Fruit fly (Drosophila melanogaster): ENCODE measurements around the gene Culd.

Gene Culd

DNA sequence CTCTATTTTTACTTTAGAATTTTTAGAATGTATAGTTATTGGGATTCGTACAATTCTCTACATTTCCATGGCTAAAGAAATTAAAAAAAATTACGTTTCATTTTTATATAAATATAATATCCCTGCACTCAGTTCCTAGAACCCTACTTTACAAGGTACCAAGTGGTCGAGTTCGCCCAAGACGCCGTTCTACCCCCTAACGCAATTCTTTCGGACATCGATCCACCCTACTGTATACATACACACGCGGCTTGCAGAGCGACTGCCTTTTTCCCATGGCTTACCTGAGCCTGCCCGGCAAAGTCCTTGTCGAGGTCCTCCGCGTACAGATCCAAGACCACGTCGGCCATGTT is 41.3 kb downstream of the Culd start (continued):
- TF ChIP-seq CG12744 (GFP tag; optimal IDR thresholded peaks at IDR 0.05) (no peak), Hey (tag; optimal IDR thresholded peaks at IDR 0.05) (peak; percentile 71), tgo (GFP tag; IDR thresholded peaks at IDR 0.05) (peak; percentile 46; the same call in 2 of the 3 replicates), cwo (GFP tag; optimal IDR thresholded peaks at IDR 0.05) (no peak), sd (tag; optimal IDR thresholded peaks at IDR 0.05) (no peak), az2 (GFP tag; optimal IDR thresholded peaks at IDR 0.05) (peak; percentile 16), Chrac-16 (GFP tag; optimal IDR thresholded peaks at IDR 0.05) (peak; percentile 9), Six4 (GFP tag; optimal IDR thresholded peaks at IDR 0.05) (peak; percentile 0), ci (GFP tag; IDR thresholded peaks at IDR 0.05) (peak; percentile 34; the same call in 2 of the 3 replicates), CG14441 (GFP tag; IDR thresholded peaks at IDR 0.05) (peak; percentile 56; the same call in 1 of the 2 replicates), PHDP (tag; optimal IDR thresholded peaks at IDR 0.05) (peak; percentile 0), kay (GFP tag; optimal IDR thresholded peaks at IDR 0.05) (no peak), dysf (GFP tag; IDR thresholded peaks at IDR 0.05) (no peak; the same call in 2 of the 3 replicates), al (GFP tag; IDR thresholded peaks at IDR 0.05) (0 out of 2 replicates have a peak, but pooled peaks have one; percentile 4), cas (GFP tag; IDR thresholded peaks at IDR 0.05) (peak; percentile 29; the same call in 1 of the 2 replicates), ftz-f1 (GFP tag; optimal IDR thresholded peaks at IDR 0.05) (no peak), run (tag; optimal IDR thresholded peaks at IDR 0.05) (no peak), Spps (tag; optimal IDR thresholded peaks at IDR 0.05) (no peak), Taf1 (GFP tag; IDR thresholded peaks at IDR 0.05) (peak; percentile 47; the same call in 1 of the 2 replicates), Med (GFP tag) (peak; percentile 85), CG10979 (tag; optimal IDR thresholded peaks at IDR 0.05) (no peak), CG14050 (GFP tag; IDR thresholded peaks at IDR 0.05) (no peak; the same call in 2 of the 3 replicates), Fer1 (GFP tag; optimal IDR thresholded peaks at IDR 0.05) (peak; percentile 46), Sox100B (GFP tag; optimal IDR thresholded peaks at IDR 0.05) (no peak), ranshi (GFP tag; IDR thresholded peaks at IDR 0.05) (0 out of 2 replicates have a peak, but pooled peaks have one; percentile 36), CG10366 (GFP tag; IDR thresholded peaks at IDR 0.05) (peak; percentile 15; the same call in 1 of the 2 replicates), CG7745 (tag; optimal IDR thresholded peaks at IDR 0.05) (no peak), CG2120 (GFP tag; optimal IDR thresholded peaks at IDR 0.05) (peak; percentile 53), grau (tag; optimal IDR thresholded peaks at IDR 0.05) (peak; percentile 14), CG15269 (tag; optimal IDR thresholded peaks at IDR 0.05) (peak; percentile 32), NFAT (GFP tag; IDR thresholded peaks at IDR 0.05) (peak; percentile 69), lilli (GFP tag; optimal IDR thresholded peaks at IDR 0.05) (peak; percentile 53)

DNA sequence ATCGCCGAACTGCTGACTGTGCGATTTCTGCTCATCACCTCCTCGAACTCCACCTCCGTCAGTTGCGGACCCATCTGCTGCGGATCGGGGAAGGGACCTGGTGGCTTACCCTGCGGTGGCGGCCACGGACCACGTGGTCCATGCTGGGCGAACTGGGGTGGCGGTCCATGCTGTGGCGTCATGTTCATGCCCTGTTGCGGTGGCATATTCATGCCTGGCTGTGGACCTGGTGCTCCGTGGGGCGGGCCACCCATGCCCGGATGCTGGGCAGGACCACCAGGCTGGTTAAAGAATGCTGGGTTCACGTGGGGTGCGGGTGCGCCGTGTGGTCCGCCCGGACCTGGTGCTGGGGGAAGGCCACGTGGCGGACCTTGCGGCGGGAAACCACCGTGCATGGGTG is 43.8 kb downstream of the Culd start:
- TF ChIP-seq CG8478 (optimal IDR thresholded peaks at IDR 0.05) (no peak), CG6654 (GFP tag; optimal IDR thresholded peaks at IDR 0.05) (no peak), CG2120 (GFP tag; optimal IDR thresholded peaks at IDR 0.05) (no peak), Dip3 (GFP tag; optimal IDR thresholded peaks at IDR 0.05) (no peak), dmrt11E (tag; optimal IDR thresholded peaks at IDR 0.05) (no peak), HLHmδ (GFP tag; optimal IDR thresholded peaks at IDR 0.05) (no peak), run (tag; optimal IDR thresholded peaks at IDR 0.05) (no peak), CG17361 (GFP tag; IDR thresholded peaks at IDR 0.05) (no peak), CG11456 (GFP tag; IDR thresholded peaks at IDR 0.05) (0 out of 3 replicates have a peak, but pooled peaks have one; percentile 46), CG11247 (GFP tag; IDR thresholded peaks at IDR 0.05) (0 out of 2 replicates have a peak, but pooled peaks have one; percentile 24), dysf (GFP tag; IDR thresholded peaks at IDR 0.05) (no peak), salm (tag; optimal IDR thresholded peaks at IDR 0.05) (no peak), pb (GFP tag; optimal IDR thresholded peaks at IDR 0.05) (no peak), NFAT (GFP tag; IDR thresholded peaks at IDR 0.05) (peak; percentile 16; the same call in 1 of the 2 replicates), CG11696 (GFP tag; IDR thresholded peaks at IDR 0.05) (no peak), peb (GFP tag; IDR thresholded peaks at IDR 0.05) (0 out of 2 replicates have a peak, but pooled peaks have one; percentile 12), shn (GFP tag; optimal IDR thresholded peaks at IDR 0.05) (no peak), grau (tag; optimal IDR thresholded peaks at IDR 0.05) (no peak), CG10462 (GFP tag; optimal IDR thresholded peaks at IDR 0.05) (no peak), Hsf (GFP tag; optimal IDR thresholded peaks at IDR 0.05) (no peak), ci (GFP tag; IDR thresholded peaks at IDR 0.05) (0 out of 3 replicates have a peak, but pooled peaks have one; percentile 21), Ets65A (GFP tag) (peak; percentile 91), ERR (GFP tag; optimal IDR thresholded peaks at IDR 0.05) (no peak), mirr (GFP tag; optimal IDR thresholded peaks at IDR 0.05) (no peak), ewg (GFP tag; optimal IDR thresholded peaks at IDR 0.05) (no peak), CG9932 (GFP tag; IDR thresholded peaks at IDR 0.05) (peak; percentile 10; the same call in 1 of the 2 replicates)

All from whole organism, embryonic.